Worm (Caenorhabditis elegans): ENCODE measurements around the gene W02B12.11.

Gene W02B12.11

ce11 chrII:11448753-11449152 is 24.9 kb upstream of the W02B12.11 start, which contains the start of gene W02B12.1:
Gene W02B12.1, plus strand, starts transcription at chrII:11449021.
- TF ChIP-seq nhr-80 (tag; optimal IDR thresholded peaks at IDR 0.05) (peak; percentile 73), tbp1 (GFP tag; optimal IDR thresholded peaks at IDR 0.05) (no peak), Y56A3A.18 (GFP tag; IDR thresholded peaks at IDR 0.05) (no peak), Y95B8A.8 (GFP tag; IDR thresholded peaks at IDR 0.05) (no peak), mxl-1 (tag; optimal IDR thresholded peaks at IDR 0.05) (no peak)

- TF ChIP-seq chd-7 (tag; optimal IDR thresholded peaks at IDR 0.05) (no peak), nfya-1 (tag; optimal IDR thresholded peaks at IDR 0.05; ENCODE audit: borderline replicate concordance, insufficient read depth) (no peak), lin-35 (GFP tag; optimal IDR thresholded peaks at IDR 0.05) (peak in 1 of 3 experiments; percentile 3)
Measured at ce11 chrII:11450882-11451281, 22.8 kb upstream of the W02B12.11 start.

ce11 chrII:11451738-11452137 is 21.9 kb upstream of the W02B12.11 start:
- TF ChIP-seq egrh-3 (GFP tag; IDR thresholded peaks at IDR 0.05): peak; percentile 28; the same call in 1 of the 2 replicates
- peak; percentile 78 for TF ChIP-seq zfh-2 (GFP tag; conservative IDR thresholded peaks at IDR 0.05)
- TF ChIP-seq attf-5 (GFP tag; optimal IDR thresholded peaks at IDR 0.05): no peak
- TF ChIP-seq fkh-3 (tag; optimal IDR thresholded peaks at IDR 0.05): peak; percentile 2

ce11 chrII:11452498-11453005 is 21.1 kb upstream of the W02B12.11 start, which contains the start of gene rsp-2:
Gene rsp-2, minus strand, starts transcription at chrII:11452955.
- no peak for TF ChIP-seq D2030.7 (GFP tag; IDR thresholded peaks at IDR 0.05)
- no peak for TF ChIP-seq hrde-1 (tag; optimal IDR thresholded peaks at IDR 0.05; ENCODE audit: borderline replicate concordance)
- TF ChIP-seq nhr-179 (tag; optimal IDR thresholded peaks at IDR 0.05): no peak
- no peak for TF ChIP-seq T26A5.8 (tag; optimal IDR thresholded peaks at IDR 0.05)

DNA sequence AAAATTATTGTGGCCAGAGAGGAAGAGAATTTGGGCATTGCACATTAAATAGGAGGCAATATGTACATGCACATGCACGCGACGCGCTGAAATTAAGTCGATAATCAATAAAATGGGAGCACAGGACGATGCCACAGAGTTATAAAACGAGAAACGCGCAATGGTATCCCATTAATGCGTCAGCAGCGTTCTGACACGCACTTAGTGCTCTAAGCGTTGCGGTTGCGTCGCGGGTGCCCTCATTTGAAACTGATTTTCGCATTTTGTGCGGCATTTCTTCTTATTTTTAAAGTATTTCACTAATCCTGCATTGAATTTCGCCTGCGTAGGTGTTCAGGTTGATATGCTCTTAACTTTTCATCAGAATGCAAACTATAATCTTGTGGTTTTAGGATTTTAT is 20.6 kb upstream of the W02B12.11 start, which contains the start of gene rsp-1:
TSS of gene rsp-1 (plus strand) at position 338 of the 400 bp plus-strand sequence.
- TF ChIP-seq pha-4 (tag; optimal IDR thresholded peaks at IDR 0.05): no peak
- no peak for TF ChIP-seq T07F8.4 (tag; optimal IDR thresholded peaks at IDR 0.05)
- TF ChIP-seq egl-18 (GFP tag; IDR thresholded peaks at IDR 0.05): 0 out of 2 replicates have a peak, but pooled peaks have one; percentile 30
- TF ChIP-seq efl-1 (GFP tag; optimal IDR thresholded peaks at IDR 0.05): peak; percentile 60
- peak; percentile 86 for TF ChIP-seq nfyb-1 (GFP tag; IDR thresholded peaks at IDR 0.05)
- TF ChIP-seq ztf-22 (GFP tag; optimal IDR thresholded peaks at IDR 0.05): no peak
- peak; percentile 14 for TF ChIP-seq B0035.1 (tag; optimal IDR thresholded peaks at IDR 0.05)
- TF ChIP-seq sea-2 (GFP tag; IDR thresholded peaks at IDR 0.05): no peak
- TF ChIP-seq F55B11.4 (tag; optimal IDR thresholded peaks at IDR 0.05; ENCODE audit: borderline replicate concordance, insufficient read depth): no peak
- no peak for TF ChIP-seq ceh-58 (GFP tag; IDR thresholded peaks at IDR 0.05)
- TF ChIP-seq lin-35 (GFP tag; optimal IDR thresholded peaks at IDR 0.05): peak in 2 of 3 experiments; percentile 74 to 93
- TF ChIP-seq die-1 (tag; optimal IDR thresholded peaks at IDR 0.05): peak; percentile 11
- no peak for TF ChIP-seq F57C9.4 (tag; optimal IDR thresholded peaks at IDR 0.05)
- TF ChIP-seq aptf-2 (GFP tag; conservative IDR thresholded peaks at IDR 0.05): no peak
- no peak for TF ChIP-seq hmg-20 (GFP tag; IDR thresholded peaks at IDR 0.05)
- TF ChIP-seq cebp-1 (GFP tag; IDR thresholded peaks at IDR 0.05): peak; percentile 52
- peak; percentile 89 for TF ChIP-seq cebp-1 (tag; optimal IDR thresholded peaks at IDR 0.05)
- TF ChIP-seq F33H1.4 (GFP tag; IDR thresholded peaks at IDR 0.05): peak; percentile 76
- TF ChIP-seq madf-6 (GFP tag; IDR thresholded peaks at IDR 0.05): peak; percentile 84
- peak; percentile 67; the same call in 1 of the 2 replicates for TF ChIP-seq B0019.2 (GFP tag; conservative IDR thresholded peaks at IDR 0.05)
- TF ChIP-seq ztf-18 (tag; optimal IDR thresholded peaks at IDR 0.05): peak; percentile 99
- TF ChIP-seq egl-44 (GFP tag; IDR thresholded peaks at IDR 0.05): 0 out of 2 replicates have a peak, but pooled peaks have one; percentile 29
- peak; percentile 42 for TF ChIP-seq snpc-1.1 (tag; optimal IDR thresholded peaks at IDR 0.05; ENCODE audit: insufficient read depth)
- no peak for TF ChIP-seq ztf-3 (GFP tag; optimal IDR thresholded peaks at IDR 0.05)
- TF ChIP-seq rcor-1 (GFP tag; IDR thresholded peaks at IDR 0.05): peak; percentile 88
- TF ChIP-seq sptf-2 (GFP tag; optimal IDR thresholded peaks at IDR 0.05): peak; percentile 4
- TF ChIP-seq bed-1 (GFP tag; IDR thresholded peaks at IDR 0.05): no peak
- TF ChIP-seq zfh-2 (GFP tag; conservative IDR thresholded peaks at IDR 0.05): peak; percentile 74
